Fruit fly (Drosophila melanogaster) whole organism, prepupa: ENCODE measurements around the gene CG44098.

Experiments used
- CG1621 ChIP-seq: fragments of 200-800 bp; sonication (Bioruptor generic); optimal IDR thresholded peaks from 3 replicates; lab custom pipeline; 2018; ENCODE audit warnings: missing biosample characterization, mild to moderate bottlenecking, missing genetic modification characterization
- CG3919 ChIP-seq: fragments of 200-800 bp; sonication (Bioruptor generic); optimal IDR thresholded peaks from 3 replicates; lab custom pipeline; 2016; ENCODE audit warnings: missing biosample characterization, missing genetic modification characterization
- CG8632 ChIP-seq: fragments of 200-800 bp; sonication (Bioruptor generic); optimal IDR thresholded peaks from 3 replicates; lab custom pipeline; 2016; ENCODE audit warnings: missing biosample characterization, missing genetic modification characterization
- Eip78C ChIP-seq: fragments of 200-800 bp; sonication (Bioruptor generic); peaks from one replicate; lab custom pipeline; 2016; ENCODE audit warnings: missing biosample characterization, missing genetic modification characterization
- Sox102F ChIP-seq: fragments of 200-800 bp; sonication (Bioruptor generic); optimal IDR thresholded peaks from 2 replicates; lab custom pipeline; 2016; ENCODE audit warnings: missing biosample characterization, mild to moderate bottlenecking, missing genetic modification characterization
- dsx ChIP-seq: fragments of 200-800 bp; optimal IDR thresholded peaks from 3 replicates; lab custom pipeline; 2019; ENCODE audit warnings: missing biosample characterization, mild to moderate bottlenecking, missing genetic modification characterization, moderate library complexity; ENCODE audit not compliant: poor library complexity, severe bottlenecking
- eg ChIP-seq: fragments of 200-800 bp; sonication (Bioruptor generic); IDR thresholded peaks from 3 replicates; pipeline ENCODE4 v1.3.6; 2022; ENCODE audit warnings: missing biosample characterization, missing genetic modification characterization
- fd59A ChIP-seq: fragments of 200-800 bp; sonication (Bioruptor generic); optimal IDR thresholded peaks from 2 replicates; lab custom pipeline; 2017; ENCODE audit warnings: missing biosample characterization, mild to moderate bottlenecking, missing genetic modification characterization, missing genetic modification reagents
- fd85E ChIP-seq: fragments of 200-800 bp; sonication (Bioruptor generic); optimal IDR thresholded peaks from 3 replicates; lab custom pipeline; 2016; ENCODE audit warnings: missing biosample characterization, missing genetic modification characterization

DNA sequence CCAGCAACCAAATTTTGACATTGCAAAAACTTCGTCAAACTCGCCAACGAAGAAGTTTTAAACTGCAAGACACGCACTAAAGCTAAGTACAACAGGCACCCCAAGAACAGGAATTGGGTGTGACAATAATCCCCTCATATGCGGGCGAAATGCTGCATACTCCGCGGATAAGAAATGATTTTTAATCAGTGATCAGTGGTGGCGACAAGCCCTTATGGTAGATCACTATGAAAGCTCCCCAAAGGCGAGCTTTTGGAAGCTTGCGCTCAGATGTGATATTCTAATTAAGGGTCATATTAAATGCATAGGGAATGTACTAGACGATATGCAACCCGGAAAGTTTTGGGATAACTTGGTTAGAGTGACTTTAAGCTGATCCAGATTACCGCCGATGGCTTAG, 55.4 kb downstream of the CG44098 start:
- no peak for TF ChIP-seq fd59A (GFP tag; lab: Kevin White, UChicago)
- no peak for TF ChIP-seq eg (GFP tag; lab: Robert Waterston, UW)
- no peak for TF ChIP-seq CG3919 (GFP tag; lab: Kevin White, UChicago)
- TF ChIP-seq Eip78C: no peak
- no peak for TF ChIP-seq Sox102F (GFP tag; lab: Kevin White, UChicago)
- TF ChIP-seq CG8632: no peak
- no peak for TF ChIP-seq dsx (GFP tag; lab: Kevin White, UChicago)
- TF ChIP-seq CG1621 (tag; lab: Kevin White, UChicago): no peak
- no peak for TF ChIP-seq fd85E
